Worm (Caenorhabditis elegans) whole organism, young adult: ENCODE measurements around the gene F56D6.13.

ENCODE experiments used
- B0019.2 ChIP-seq: fragments of 200-800 bp; sonication (Bioruptor generic); conservative IDR thresholded peaks from 2 replicates; pipeline ENCODE4 v1.3.6; 2022; ENCODE audit warnings: missing genetic modification reagents, missing genetic modification characterization, missing compliant biosample characterization
- C17E4.6 ChIP-seq: fragments of 200-800 bp; sonication (Bioruptor generic); IDR thresholded peaks from 2 replicates; pipeline ENCODE4 v1.3.6; 2022; ENCODE audit warnings: missing genetic modification reagents, missing genetic modification characterization, missing compliant biosample characterization
- F22D6.2 ChIP-seq: sonication (generic microtip); optimal IDR thresholded peaks from 2 replicates; lab custom pipeline; 2016; ENCODE audit warnings: mild to moderate bottlenecking, missing genetic modification characterization, missing compliant biosample characterization
- F39B2.1 ChIP-seq: fragments of 200-800 bp; sonication (Bioruptor generic); IDR thresholded peaks from 2 replicates; pipeline ENCODE4 v1.3.6; 2022; ENCODE audit warnings: missing genetic modification reagents, missing genetic modification characterization, missing compliant biosample characterization
- F49E8.2 ChIP-seq: sonication (generic microtip); optimal IDR thresholded peaks from 3 replicates; lab custom pipeline; 2017; ENCODE audit warnings: missing genetic modification characterization, mild to moderate bottlenecking, missing compliant biosample characterization, antibody characterized with exemption, moderate library complexity; ENCODE audit not compliant: insufficient read depth
- T07F8.4 ChIP-seq: sonication (generic microtip); optimal IDR thresholded peaks from 2 replicates; lab custom pipeline; 2016; ENCODE audit warnings: mild to moderate bottlenecking, missing genetic modification characterization, moderate library complexity, missing compliant biosample characterization
- Y53F4B.3 ChIP-seq: fragments of 200-800 bp; sonication (Bioruptor generic); IDR thresholded peaks from 2 replicates; pipeline ENCODE4 v1.3.6; 2022; ENCODE audit warnings: missing genetic modification reagents, missing genetic modification characterization, missing compliant biosample characterization
- Y53G8AR.9 ChIP-seq: fragments of 200-800 bp; sonication (Bioruptor generic); conservative IDR thresholded peaks from 2 replicates; pipeline ENCODE4 v1.3.6; 2022; ENCODE audit warnings: missing genetic modification reagents, missing genetic modification characterization, missing compliant biosample characterization
- Y79H2A.3 ChIP-seq: fragments of 200-800 bp; sonication (Bioruptor generic); conservative IDR thresholded peaks from 2 replicates; pipeline ENCODE4 v1.3.6; 2022; ENCODE audit warnings: missing genetic modification reagents, missing genetic modification characterization, missing compliant biosample characterization
- Y95B8A.8 ChIP-seq: fragments of 200-800 bp; sonication (Bioruptor generic); IDR thresholded peaks from 2 replicates; pipeline ENCODE4 v1.3.6; 2022; ENCODE audit warnings: missing genetic modification reagents, missing genetic modification characterization, missing compliant biosample characterization
- cebp-2 ChIP-seq: fragments of 200-800 bp; sonication (Bioruptor generic); IDR thresholded peaks from 2 replicates; pipeline ENCODE4 v1.3.6; 2022; ENCODE audit warnings: missing genetic modification characterization, missing compliant biosample characterization
- ceh-27 ChIP-seq: fragments of 200-800 bp; sonication (Bioruptor generic); optimal IDR thresholded peaks from 2 replicates; lab custom pipeline; 2018; ENCODE audit warnings: mild to moderate bottlenecking, missing genetic modification characterization, moderate library complexity, missing compliant biosample characterization
- ceh-40 ChIP-seq: fragments of 200-800 bp; sonication (Bioruptor generic); IDR thresholded peaks from 2 replicates; pipeline ENCODE4 v1.3.6; 2022; ENCODE audit warnings: missing genetic modification characterization, missing compliant biosample characterization
- ceh-58 ChIP-seq: fragments of 200-800 bp; sonication (Bioruptor generic); IDR thresholded peaks from 2 replicates; pipeline ENCODE4 v1.3.6; 2022; ENCODE audit warnings: missing genetic modification characterization, missing compliant biosample characterization
- ceh-91 ChIP-seq: fragments of 200-800 bp; sonication (Bioruptor generic); IDR thresholded peaks from 2 replicates; pipeline ENCODE4 v1.3.6; 2022; ENCODE audit warnings: missing genetic modification reagents, missing genetic modification characterization, missing compliant biosample characterization
- efl-1 ChIP-seq: fragments of 150-350 bp; optimal IDR thresholded peaks from 2 replicates; lab custom pipeline; 2014; ENCODE audit warnings: missing biosample characterization, missing genetic modification reagents, missing genetic modification characterization
- gei-17 ChIP-seq: fragments of 200-800 bp; sonication (Bioruptor generic); optimal IDR thresholded peaks from 2 replicates; lab custom pipeline; 2018; ENCODE audit warnings: mild to moderate bottlenecking, missing genetic modification characterization, missing compliant biosample characterization
- hlh-12 ChIP-seq: sonication (generic microtip); optimal IDR thresholded peaks from 2 replicates; lab custom pipeline; 2016; ENCODE audit warnings: missing genetic modification characterization, missing compliant biosample characterization
- hmg-1.2 ChIP-seq: fragments of 200-800 bp; sonication (Bioruptor generic); IDR thresholded peaks from 2 replicates; pipeline ENCODE4 v1.3.6; 2022; ENCODE audit warnings: missing genetic modification reagents, missing genetic modification characterization, missing compliant biosample characterization
- let-526 ChIP-seq: fragments of 200-800 bp; sonication (Bioruptor generic); IDR thresholded peaks from 2 replicates; pipeline ENCODE4 v1.3.6; 2022; ENCODE audit warnings: missing genetic modification reagents, missing genetic modification characterization, missing compliant biosample characterization
- lin-35 ChIP-seq, 3 experiments: fragments of 150-350 bp in 2 of 3; sonication (generic microtip) in 1 of 3; optimal IDR thresholded peaks; 2 replicates each; lab custom pipeline; 2014 to 2018; ENCODE audit warnings: missing biosample characterization in 3 of 3, missing genetic modification characterization in 3 of 3, missing genetic modification reagents in 3 of 3
- lsl-1 ChIP-seq: fragments of 200-800 bp; sonication (Bioruptor generic); optimal IDR thresholded peaks from 2 replicates; lab custom pipeline; 2018; ENCODE audit warnings: mild to moderate bottlenecking, missing genetic modification characterization, moderate library complexity, missing compliant biosample characterization
- lsy-27 ChIP-seq: sonication (generic microtip); optimal IDR thresholded peaks from 2 replicates; lab custom pipeline; 2017; ENCODE audit warnings: missing genetic modification characterization, mild to moderate bottlenecking, missing compliant biosample characterization, antibody characterized with exemption, missing genotype, borderline replicate concordance; ENCODE audit not compliant: insufficient read depth
- madf-3 ChIP-seq: fragments of 200-800 bp; sonication (Bioruptor generic); IDR thresholded peaks from 2 replicates; pipeline ENCODE4 v1.3.6; 2022; ENCODE audit warnings: missing genetic modification reagents, missing genetic modification characterization, missing compliant biosample characterization
- mel-28 ChIP-seq: sonication (generic microtip); optimal IDR thresholded peaks from 2 replicates; lab custom pipeline; 2016; ENCODE audit warnings: borderline replicate concordance, mild to moderate bottlenecking, missing genetic modification characterization, missing compliant biosample characterization
- mes-4 ChIP-seq: sonication (generic microtip); optimal IDR thresholded peaks from 2 replicates; lab custom pipeline; 2016; ENCODE audit warnings: missing genotype, missing genetic modification characterization, missing compliant biosample characterization
- mxl-1 ChIP-seq: sonication (generic microtip); optimal IDR thresholded peaks from 2 replicates; lab custom pipeline; 2016; ENCODE audit warnings: missing genetic modification characterization, missing compliant biosample characterization
- nhr-120 ChIP-seq: fragments of 200-800 bp; sonication (Bioruptor generic); IDR thresholded peaks from 2 replicates; pipeline ENCODE4 v1.3.6; 2022; ENCODE audit warnings: missing genetic modification characterization, missing compliant biosample characterization
- nhr-80 ChIP-seq: sonication (generic microtip); optimal IDR thresholded peaks from 2 replicates; lab custom pipeline; 2016; ENCODE audit warnings: missing genetic modification characterization, missing compliant biosample characterization
- pha-4 ChIP-seq: fragments of 150-350 bp; sonication (generic microtip); optimal IDR thresholded peaks from 2 replicates; lab custom pipeline; 2014; ENCODE audit warnings: missing biosample characterization, missing genetic modification reagents, missing genetic modification characterization
- repo-1 ChIP-seq: sonication (generic microtip); optimal IDR thresholded peaks from 2 replicates; lab custom pipeline; 2017; ENCODE audit warnings: mild to moderate bottlenecking, missing genetic modification characterization, missing compliant biosample characterization
- snpc-3.4 ChIP-seq: sonication (generic microtip); optimal IDR thresholded peaks from 2 replicates; lab custom pipeline; 2017; ENCODE audit warnings: missing genetic modification characterization, mild to moderate bottlenecking, missing compliant biosample characterization, antibody characterized with exemption, moderate library complexity, missing genotype, missing genetic modification reagents
- sptf-2 ChIP-seq: fragments of 200-800 bp; sonication (Bioruptor generic); optimal IDR thresholded peaks from 2 replicates; lab custom pipeline; 2018; ENCODE audit warnings: mild to moderate bottlenecking, missing genetic modification characterization, missing compliant biosample characterization
- xnd-1 ChIP-seq: sonication (generic microtip); optimal IDR thresholded peaks from 2 replicates; lab custom pipeline; 2016; ENCODE audit warnings: missing genotype, missing genetic modification reagents, missing genetic modification characterization, missing compliant biosample characterization
- zfh-2 ChIP-seq: fragments of 200-800 bp; sonication (Bioruptor generic); conservative IDR thresholded peaks from 2 replicates; pipeline ENCODE4 v1.3.6; 2022; ENCODE audit warnings: missing genetic modification reagents, missing genetic modification characterization, missing compliant biosample characterization
- ztf-25 ChIP-seq: fragments of 200-800 bp; sonication (Bioruptor generic); IDR thresholded peaks from 2 replicates; pipeline ENCODE4 v1.3.6; 2022; ENCODE audit warnings: missing genetic modification reagents, missing genetic modification characterization, missing compliant biosample characterization
- ztf-28 ChIP-seq: fragments of 200-800 bp; sonication (Bioruptor generic); IDR thresholded peaks from 2 replicates; pipeline ENCODE4 v1.3.6; 2022; ENCODE audit warnings: missing genetic modification reagents, missing genetic modification characterization, missing compliant biosample characterization
- ztf-6 ChIP-seq: fragments of 200-800 bp; sonication (Bioruptor generic); IDR thresholded peaks from 2 replicates; pipeline ENCODE4 v1.3.6; 2022; ENCODE audit warnings: missing genetic modification reagents, missing genetic modification characterization, missing compliant biosample characterization

Gene F56D6.13

DNA sequence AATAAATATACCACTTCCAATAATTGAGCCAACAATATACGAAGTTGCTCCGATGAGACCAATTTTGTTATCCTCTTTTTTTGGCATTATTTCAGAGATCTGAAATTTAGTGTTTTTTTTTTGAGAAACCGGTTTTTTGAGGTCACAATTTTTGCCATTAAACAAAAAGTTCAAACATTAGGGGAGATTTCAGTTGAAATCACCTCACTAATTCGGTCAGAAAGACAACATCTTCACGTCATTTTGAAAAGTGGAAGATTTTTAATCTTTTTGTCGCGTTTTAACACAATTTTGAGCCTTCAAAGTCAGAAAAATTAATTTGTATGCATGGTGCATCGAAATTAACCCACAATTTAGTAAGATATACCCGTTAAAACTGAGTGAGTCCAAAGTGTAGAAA is 44.3 kb upstream of the F56D6.13 start, which contains the start of gene aat-8 (continued):
- no peak for TF ChIP-seq Y95B8A.8 (GFP tag; lab: Robert Waterston, UW)
- no peak for TF ChIP-seq nhr-120 (GFP tag; lab: Robert Waterston, UW)

- TF ChIP-seq nhr-80 (tag; lab: Kevin White, UChicago) (peak; percentile 34), F39B2.1 (GFP tag; lab: Robert Waterston, UW) (no peak)
Observed at ce11 chrIV:3866018-3866417, 43.2 kb upstream of the F56D6.13 start.

DNA sequence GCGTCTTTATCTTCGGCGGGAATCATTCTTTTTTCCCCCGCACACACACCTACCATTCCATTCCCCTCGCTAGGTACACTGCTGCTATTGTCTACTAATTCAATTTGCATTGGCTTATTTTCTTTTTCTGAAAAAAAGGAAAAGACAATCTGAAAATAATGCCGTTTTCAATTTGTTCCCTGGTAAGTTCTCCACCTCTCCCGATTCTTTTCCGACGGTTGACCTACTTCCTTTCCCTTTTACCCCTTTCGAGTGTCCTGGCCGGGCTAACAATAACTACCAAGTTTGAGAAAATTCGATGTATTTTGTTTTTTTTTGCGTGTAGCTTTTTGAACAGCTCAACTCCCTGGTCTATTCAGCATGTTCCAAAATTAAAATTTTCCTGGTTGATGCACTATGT is 42.0 kb upstream of the F56D6.13 start, which contains the start of gene F37C4.4:
Gene F37C4.4 (plus strand): TSS at position 58 of the 400 bp plus-strand sequence.
- TF ChIP-seq ceh-40 (GFP tag; lab: Robert Waterston, UW), result no peak
- TF ChIP-seq Y53F4B.3 (GFP tag; lab: Robert Waterston, UW), result no peak
- TF ChIP-seq mxl-1 (tag; lab: Kevin White, UChicago), result no peak
- TF ChIP-seq sptf-2, result no peak
- TF ChIP-seq zfh-2 (GFP tag; lab: Robert Waterston, UW), result no peak
- no peak for TF ChIP-seq mel-28
- TF ChIP-seq B0019.2 (GFP tag; lab: Robert Waterston, UW), result no peak
- no peak for TF ChIP-seq ztf-28 (GFP tag; lab: Robert Waterston, UW)
- no peak for TF ChIP-seq T07F8.4 (tag; lab: Kevin White, UChicago)
- no peak for TF ChIP-seq ztf-25 (GFP tag; lab: Robert Waterston, UW)
- no peak for TF ChIP-seq xnd-1 (tag; lab: Kevin White, UChicago)
- TF ChIP-seq hmg-1.2, result no peak
- no peak for TF ChIP-seq repo-1
- no peak for TF ChIP-seq lin-35 (GFP tag; optimal IDR thresholded peaks at IDR 0.05; lab: Kevin White, UChicago)
- TF ChIP-seq ztf-6 (GFP tag; lab: Robert Waterston, UW), result no peak
- TF ChIP-seq F49E8.2 (tag; lab: Kevin White, UChicago), result no peak

ce11 chrIV:3869875-3870274 is 39.3 kb upstream of the F56D6.13 start:
- TF ChIP-seq let-526 (GFP tag; lab: Robert Waterston, UW) (no peak), madf-3 (GFP tag; lab: Robert Waterston, UW) (no peak), ceh-91 (GFP tag; lab: Robert Waterston, UW) (no peak), gei-17 (GFP tag; lab: Kevin White, UChicago) (no peak), B0019.2 (GFP tag; lab: Robert Waterston, UW) (no peak), ztf-6 (GFP tag; lab: Robert Waterston, UW) (no peak), mes-4 (tag; lab: Kevin White, UChicago) (no peak), F22D6.2 (no peak)

- no peak for TF ChIP-seq snpc-3.4
- no peak for TF ChIP-seq mxl-1 (tag; lab: Kevin White, UChicago)
- TF ChIP-seq hlh-12 (tag; lab: Kevin White, UChicago), result no peak
- peak; percentile 50 for TF ChIP-seq zfh-2 (GFP tag; lab: Robert Waterston, UW)
- TF ChIP-seq cebp-2 (GFP tag; lab: Robert Waterston, UW), result no peak
- no peak for TF ChIP-seq efl-1
- TF ChIP-seq Y53G8AR.9 (GFP tag; lab: Robert Waterston, UW), result no peak
- no peak for TF ChIP-seq C17E4.6 (GFP tag; lab: Robert Waterston, UW)
- TF ChIP-seq Y79H2A.3, result no peak
- TF ChIP-seq lsy-27 (tag; lab: Kevin White, UChicago), result no peak
- peak in 1 of 3 experiments; percentile 25 for TF ChIP-seq lin-35 (GFP tag; optimal IDR thresholded peaks at IDR 0.05; lab: Kevin White, UChicago)
- no peak for TF ChIP-seq ceh-58 (GFP tag; lab: Robert Waterston, UW)
- no peak for TF ChIP-seq ceh-27
- TF ChIP-seq pha-4 (tag; lab: Kevin White, UChicago), result no peak
- TF ChIP-seq lsl-1, result no peak
Observed at ce11 chrIV:3873195-3873594, 36.0 kb upstream of the F56D6.13 start.
